Fruit fly (Drosophila melanogaster) whole organism, embryonic: Measurements from ENCODE around the gene CG12766.
A peak's percentile ranks its signal among the peaks of the same experiment; 100 is the strongest.

Experiments
- Antp ChIP-seq: fragments of 200-800 bp; sonication (Bioruptor generic); optimal IDR thresholded peaks from 3 replicates; lab custom pipeline; 2016; ENCODE audit warnings: missing biosample characterization, missing genetic modification characterization
- Atf6 ChIP-seq: fragments of 200-800 bp; sonication (Bioruptor generic); IDR thresholded peaks from 2 replicates; pipeline ENCODE4 v1.3.6; 2022; ENCODE audit warnings: missing biosample characterization, missing genetic modification characterization
- Bteb2 ChIP-seq: fragments of 200-800 bp; sonication (Bioruptor generic); optimal IDR thresholded peaks from 2 replicates; lab custom pipeline; 2016; ENCODE audit warnings: missing biosample characterization, missing genetic modification characterization
- CG10274 ChIP-seq: fragments of 200-800 bp; sonication (Bioruptor generic); optimal IDR thresholded peaks from 3 replicates; lab custom pipeline; 2017; ENCODE audit warnings: missing biosample characterization, mild to moderate bottlenecking, missing genetic modification characterization
- CG11085 ChIP-seq: fragments of 200-800 bp; sonication (Bioruptor generic); IDR thresholded peaks from 2 replicates; pipeline ENCODE4 v1.3.6; 2022; ENCODE audit warnings: missing biosample characterization, missing genetic modification characterization
- CG11560 ChIP-seq: fragments of 200-800 bp; sonication (Bioruptor generic); IDR thresholded peaks from 3 replicates; pipeline ENCODE4 v1.3.6; 2022; ENCODE audit warnings: missing biosample characterization, missing genetic modification characterization
- CG12744 ChIP-seq: fragments of 200-800 bp; sonication (Bioruptor generic); optimal IDR thresholded peaks from 2 replicates; lab custom pipeline; 2016; ENCODE audit warnings: missing biosample characterization, missing genetic modification characterization
- CG12942 ChIP-seq: fragments of 200-800 bp; sonication (Bioruptor generic); optimal IDR thresholded peaks from 3 replicates; lab custom pipeline; 2016; ENCODE audit warnings: missing biosample characterization, missing genetic modification characterization
- CG15479 ChIP-seq: fragments of 200-800 bp; sonication (Bioruptor generic); optimal IDR thresholded peaks from 3 replicates; lab custom pipeline; 2019; ENCODE audit warnings: missing biosample characterization, mild to moderate bottlenecking, missing genetic modification characterization, moderate library complexity
- CG1603 ChIP-seq: fragments of 200-800 bp; sonication (Bioruptor generic); optimal IDR thresholded peaks from 2 replicates; lab custom pipeline; 2019; ENCODE audit warnings: missing biosample characterization, mild to moderate bottlenecking, missing genetic modification characterization, moderate library complexity
- CG16813 ChIP-seq: fragments of 200-800 bp; sonication (Bioruptor generic); IDR thresholded peaks from 3 replicates; pipeline ENCODE4 v1.3.6; 2022; ENCODE audit warnings: missing biosample characterization, missing genetic modification characterization; ENCODE audit not compliant: partially characterized antibody
- CG18011 ChIP-seq: fragments of 200-800 bp; sonication (Bioruptor generic); optimal IDR thresholded peaks from 2 replicates; lab custom pipeline; 2017; ENCODE audit warnings: missing biosample characterization, missing genetic modification characterization, mild to moderate bottlenecking, moderate library complexity, missing genotype
- CG18619 ChIP-seq: fragments of 200-800 bp; sonication (Bioruptor generic); optimal IDR thresholded peaks from 3 replicates; lab custom pipeline; 2017; ENCODE audit warnings: missing biosample characterization, mild to moderate bottlenecking, missing genetic modification characterization
- CG33213 ChIP-seq: fragments of 200-800 bp; sonication (Bioruptor generic); optimal IDR thresholded peaks from 3 replicates; lab custom pipeline; 2016; ENCODE audit warnings: missing biosample characterization, missing genetic modification characterization
- CG3995 ChIP-seq: fragments of 200-800 bp; sonication (Bioruptor generic); optimal IDR thresholded peaks from 3 replicates; lab custom pipeline; 2016; ENCODE audit warnings: missing biosample characterization, missing genetic modification characterization
- CG42726 ChIP-seq: fragments of 200-800 bp; sonication (Bioruptor generic); IDR thresholded peaks from 2 replicates; pipeline ENCODE4 v1.3.6; 2022; ENCODE audit warnings: missing biosample characterization, missing genetic modification characterization; ENCODE audit not compliant: partially characterized antibody
- CG6689 ChIP-seq: fragments of 200-800 bp; sonication (Bioruptor generic); IDR thresholded peaks from 2 replicates; pipeline ENCODE4 v1.3.6; 2022; ENCODE audit warnings: missing biosample characterization, missing genetic modification characterization
- CG6813 ChIP-seq: fragments of 200-800 bp; sonication (Bioruptor generic); optimal IDR thresholded peaks from 2 replicates; lab custom pipeline; 2017; ENCODE audit warnings: missing biosample characterization, missing genetic modification characterization, mild to moderate bottlenecking, moderate library complexity, missing genetic modification reagents
- CG8765 ChIP-seq: fragments of 200-800 bp; sonication (Bioruptor generic); IDR thresholded peaks from 2 replicates; pipeline ENCODE4 v1.3.6; 2022; ENCODE audit warnings: missing biosample characterization, missing genetic modification characterization
- CG9727 ChIP-seq: fragments of 200-800 bp; sonication (Bioruptor generic); optimal IDR thresholded peaks from 3 replicates; lab custom pipeline; 2017; ENCODE audit warnings: missing biosample characterization, mild to moderate bottlenecking, missing genetic modification characterization
- CkIIα-i1 ChIP-seq: fragments of 200-800 bp; sonication (Bioruptor generic); IDR thresholded peaks from 2 replicates; pipeline ENCODE4 v1.3.6; 2022; ENCODE audit warnings: missing biosample characterization, missing genetic modification characterization
- CrebB ChIP-seq: fragments of 200-800 bp; sonication (Bioruptor generic); optimal IDR thresholded peaks from 3 replicates; lab custom pipeline; 2018; ENCODE audit warnings: missing biosample characterization, mild to moderate bottlenecking, missing genetic modification characterization
- ERR ChIP-seq: fragments of 200-800 bp; sonication (Bioruptor generic); optimal IDR thresholded peaks from 2 replicates; lab custom pipeline; 2016; ENCODE audit warnings: missing biosample characterization, missing genetic modification characterization
- HHEX ChIP-seq: fragments of 200-800 bp; sonication (Bioruptor generic); optimal IDR thresholded peaks from 3 replicates; lab custom pipeline; 2017; ENCODE audit warnings: missing biosample characterization, mild to moderate bottlenecking, missing genetic modification characterization, missing genetic modification reagents
- Hmr ChIP-seq: fragments of 200-800 bp; sonication (Bioruptor generic); optimal IDR thresholded peaks from 3 replicates; lab custom pipeline; 2017; ENCODE audit warnings: mild to moderate bottlenecking, missing biosample characterization, missing genetic modification reagents, missing genetic modification characterization
- Hr39 ChIP-seq: fragments of >200 bp; optimal IDR thresholded peaks from 2 replicates; lab custom pipeline; 2017
- Max ChIP-seq: fragments of 200-800 bp; sonication (Bioruptor generic); optimal IDR thresholded peaks from 2 replicates; lab custom pipeline; 2016; ENCODE audit warnings: missing biosample characterization, mild to moderate bottlenecking, missing genetic modification characterization
- Neu2 ChIP-seq: fragments of 200-800 bp; sonication (Bioruptor generic); optimal IDR thresholded peaks from 3 replicates; lab custom pipeline; 2016; ENCODE audit warnings: missing biosample characterization, missing genetic modification characterization, borderline replicate concordance
- PHDP ChIP-seq: fragments of 200-800 bp; sonication (Bioruptor generic); optimal IDR thresholded peaks from 3 replicates; lab custom pipeline; 2018; ENCODE audit warnings: missing biosample characterization, mild to moderate bottlenecking, missing genetic modification characterization, moderate library complexity
- Sox100B ChIP-seq: fragments of 200-800 bp; sonication (Bioruptor generic); optimal IDR thresholded peaks from 3 replicates; lab custom pipeline; 2018; ENCODE audit warnings: missing biosample characterization, mild to moderate bottlenecking, missing genetic modification characterization
- Sry-δ ChIP-seq: fragments of 200-800 bp; sonication (Bioruptor generic); optimal IDR thresholded peaks from 2 replicates; lab custom pipeline; 2016; ENCODE audit warnings: missing biosample characterization, missing genetic modification characterization
- bab2 ChIP-seq: fragments of 200-800 bp; sonication (Bioruptor generic); optimal IDR thresholded peaks from 2 replicates; lab custom pipeline; 2016; ENCODE audit warnings: missing biosample characterization, missing genetic modification characterization
- bsh ChIP-seq, 2 experiments: fragments of 200-800 bp; sonication (Bioruptor generic); optimal IDR thresholded peaks; 2 replicates each; lab custom pipeline; 2017 to 2018; ENCODE audit warnings: mild to moderate bottlenecking in 2 of 2, missing biosample characterization in 2 of 2, missing genetic modification characterization in 2 of 2, moderate library complexity in 1 of 2
- danr ChIP-seq: fragments of 200-800 bp; sonication (Bioruptor generic); IDR thresholded peaks from 2 replicates; pipeline ENCODE4 v1.3.6; 2022; ENCODE audit warnings: missing biosample characterization, missing genetic modification characterization
- en ChIP-seq: fragments of 200-800 bp; sonication (Bioruptor generic); optimal IDR thresholded peaks from 2 replicates; lab custom pipeline; 2016; ENCODE audit warnings: missing biosample characterization, missing genetic modification characterization
- gcm2 ChIP-seq: fragments of 200-800 bp; sonication (Bioruptor generic); optimal IDR thresholded peaks from 2 replicates; lab custom pipeline; 2016; ENCODE audit warnings: missing biosample characterization, missing genetic modification characterization
- gro ChIP-seq: fragments of 200-800 bp; sonication (Bioruptor generic); optimal IDR thresholded peaks from 2 replicates; lab custom pipeline; 2016; ENCODE audit warnings: missing biosample characterization, missing genetic modification characterization
- h ChIP-seq: fragments of >200 bp; optimal IDR thresholded peaks from 2 replicates; lab custom pipeline; 2017
- luna ChIP-seq: fragments of 200-800 bp; sonication (Bioruptor generic); optimal IDR thresholded peaks from 2 replicates; lab custom pipeline; 2016; ENCODE audit warnings: missing biosample characterization, missing genetic modification characterization
- odd ChIP-seq: fragments of 200-800 bp; sonication (Bioruptor generic); optimal IDR thresholded peaks from 2 replicates; lab custom pipeline; 2017; ENCODE audit warnings: missing biosample characterization, mild to moderate bottlenecking, missing genetic modification characterization
- onecut ChIP-seq: fragments of 200-800 bp; sonication (Bioruptor generic); IDR thresholded peaks from 2 replicates; pipeline ENCODE4 v1.3.6; 2022; ENCODE audit warnings: missing biosample characterization, missing genetic modification characterization
- pita ChIP-seq: fragments of 200-800 bp; sonication (Bioruptor generic); optimal IDR thresholded peaks from 2 replicates; lab custom pipeline; 2017; ENCODE audit warnings: missing biosample characterization, mild to moderate bottlenecking, missing genetic modification characterization
- pzg ChIP-seq: fragments of 200-800 bp; sonication (Bioruptor generic); optimal IDR thresholded peaks from 3 replicates; lab custom pipeline; 2018; ENCODE audit warnings: missing biosample characterization, mild to moderate bottlenecking, missing genetic modification characterization, moderate library complexity
- repo ChIP-seq: fragments of 200-800 bp; sonication (Bioruptor generic); optimal IDR thresholded peaks from 2 replicates; lab custom pipeline; 2016; ENCODE audit warnings: missing biosample characterization, missing genetic modification characterization
- seq ChIP-seq: fragments of 200-800 bp; sonication (Bioruptor generic); IDR thresholded peaks from 2 replicates; pipeline ENCODE4 v1.3.6; 2022; ENCODE audit warnings: missing biosample characterization, missing genetic modification characterization
- slou ChIP-seq: fragments of 200-800 bp; sonication (Bioruptor generic); optimal IDR thresholded peaks from 3 replicates; lab custom pipeline; 2016; ENCODE audit warnings: missing biosample characterization, missing genetic modification characterization
- slp2 ChIP-seq: fragments of 200-800 bp; sonication (Bioruptor generic); optimal IDR thresholded peaks from 2 replicates; lab custom pipeline; 2016; ENCODE audit warnings: missing biosample characterization, missing genetic modification characterization
- sr ChIP-seq: fragments of 200-800 bp; sonication (Bioruptor generic); IDR thresholded peaks from 3 replicates; pipeline ENCODE4 v1.3.6; 2022; ENCODE audit warnings: missing biosample characterization, missing genetic modification characterization
- stwl ChIP-seq: fragments of 200-800 bp; sonication (Bioruptor generic); optimal IDR thresholded peaks from 3 replicates; lab custom pipeline; 2018; ENCODE audit warnings: missing biosample characterization, mild to moderate bottlenecking, missing genetic modification characterization, moderate library complexity
- ttk ChIP-seq: fragments of 200-800 bp; sonication (Bioruptor generic); IDR thresholded peaks from 2 replicates; pipeline ENCODE4 v2.1.2; 2022; ENCODE audit warnings: missing biosample characterization, missing genetic modification characterization
- zen ChIP-seq: fragments of 200-800 bp; sonication (Bioruptor generic); optimal IDR thresholded peaks from 3 replicates; lab custom pipeline; 2018; ENCODE audit warnings: missing biosample characterization, mild to moderate bottlenecking, missing genetic modification characterization, moderate library complexity

The CG12766 gene

dm6 chr3L:3935567-3936207 lies 4.2 kb downstream of the CG12766 start, which contains the start of gene Eip63F-1 (continued):
- no peak for TF ChIP-seq h (lab: Kevin White, UChicago)
- TF ChIP-seq ERR = no peak
- no peak for TF ChIP-seq repo (GFP tag; lab: Kevin White, UChicago)
- no peak for TF ChIP-seq slp2 (GFP tag; lab: Kevin White, UChicago)
- TF ChIP-seq ttk (GFP tag; lab: Robert Waterston, UW) = no peak; the same call in 1 of the 2 replicates
- no peak for TF ChIP-seq CG15479 (GFP tag; lab: Kevin White, UChicago)
- TF ChIP-seq CG8765 = no peak
- no peak for TF ChIP-seq Neu2 (GFP tag; lab: Kevin White, UChicago)
- TF ChIP-seq slou (GFP tag; lab: Kevin White, UChicago) = no peak
- no peak for TF ChIP-seq CrebB (tag; lab: Kevin White, UChicago)
- TF ChIP-seq Sox100B (GFP tag; lab: Kevin White, UChicago) = peak; percentile 85
- peak; percentile 70 for TF ChIP-seq PHDP
- TF ChIP-seq seq = peak; percentile 19; the same call in 1 of the 2 replicates
- TF ChIP-seq Bteb2 (GFP tag; lab: Kevin White, UChicago) = peak; percentile 31
- TF ChIP-seq CG33213 (GFP tag; lab: Kevin White, UChicago) = no peak
- TF ChIP-seq CG18619 (GFP tag; lab: Kevin White, UChicago) = peak; percentile 62
- no peak for TF ChIP-seq onecut (GFP tag; lab: Robert Waterston, UW)
- TF ChIP-seq luna = no peak
- peak; percentile 5 for TF ChIP-seq Sry-δ (GFP tag; lab: Kevin White, UChicago)
- peak; percentile 51 for TF ChIP-seq odd (GFP tag; lab: Kevin White, UChicago)
- TF ChIP-seq CG11560 = no peak
- peak; percentile 11 for TF ChIP-seq Max (GFP tag; lab: Kevin White, UChicago)
- no peak for TF ChIP-seq CG6813 (GFP tag; lab: Kevin White, UChicago)
- TF ChIP-seq CG1603 (tag; lab: Kevin White, UChicago) = peak; percentile 59
- TF ChIP-seq en = no peak
- no peak for TF ChIP-seq CG16813
- no peak for TF ChIP-seq gcm2 (GFP tag; lab: Kevin White, UChicago)
- no peak for TF ChIP-seq CkIIα-i1
- TF ChIP-seq CG6689 (GFP tag; lab: Robert Waterston, UW) = peak; percentile 27; the same call in 1 of the 2 replicates
- no peak for TF ChIP-seq CG42726 (GFP tag; lab: Robert Waterston, UW)
- TF ChIP-seq Hmr (GFP tag; lab: Kevin White, UChicago) = peak; percentile 57
- peak; percentile 42 for TF ChIP-seq CG12942 (GFP tag; lab: Kevin White, UChicago)
- no peak for TF ChIP-seq Hr39 (lab: Kevin White, UChicago)
- TF ChIP-seq HHEX (GFP tag; lab: Kevin White, UChicago) = peak; percentile 74
- no peak for TF ChIP-seq pita
- TF ChIP-seq danr = peak; percentile 41; the same call in 1 of the 2 replicates
- no peak for TF ChIP-seq stwl (tag; lab: Kevin White, UChicago)
- TF ChIP-seq CG11085 (GFP tag; lab: Robert Waterston, UW) = no peak
- peak; percentile 67 for TF ChIP-seq Atf6 (GFP tag; lab: Robert Waterston, UW)
- TF ChIP-seq pzg (GFP tag; lab: Kevin White, UChicago) = no peak
- no peak for TF ChIP-seq gro
- TF ChIP-seq CG9727 = peak; percentile 64
- no peak for TF ChIP-seq CG18011 (GFP tag; lab: Kevin White, UChicago)
- TF ChIP-seq CG12744 (GFP tag; lab: Kevin White, UChicago) = no peak
- TF ChIP-seq zen = peak; percentile 32
- peak; percentile 76 for TF ChIP-seq sr (GFP tag; lab: Robert Waterston, UW)
- TF ChIP-seq bsh (GFP tag; optimal IDR thresholded peaks at IDR 0.05; lab: Kevin White, UChicago) = peak in 1 of 2 experiments; percentile 63
- peak; percentile 36 for TF ChIP-seq CG10274
- TF ChIP-seq Antp (GFP tag; lab: Kevin White, UChicago) = no peak
- peak; percentile 14 for TF ChIP-seq CG3995
- TF ChIP-seq bab2 (GFP tag; lab: Kevin White, UChicago) = no peak
